Fruit fly (Drosophila melanogaster) whole organism: ENCODE results near the gene CG1273.

Experiments
- CG8478 ChIP-seq: fragments of >200 bp; optimal IDR thresholded peaks from 2 replicates; lab custom pipeline; 2018; ENCODE audit warnings: inconsistent platforms
- pan ChIP-seq: fragments of >200 bp; optimal IDR thresholded peaks from 2 replicates; lab custom pipeline; 2017
- psq ChIP-seq: fragments of >200 bp; optimal IDR thresholded peaks from 2 replicates; lab custom pipeline; 2017
- usp ChIP-seq: fragments of >200 bp; optimal IDR thresholded peaks from 2 replicates; lab custom pipeline; 2017; ENCODE audit warnings: missing biosample characterization, missing genetic modification characterization, mixed read lengths

- TF ChIP-seq pan (lab: Kevin White, UChicago): no peak
- TF ChIP-seq usp: no peak
- TF ChIP-seq psq (lab: Kevin White, UChicago): no peak
- no peak for TF ChIP-seq CG8478
Measured at dm6 chr3L:4292120-4292697, 28.7 kb downstream of the CG1273 start, which contains the start of the genes CG15012 and Fdx2.
